Worm (Caenorhabditis elegans) whole organism, young adult: Measurements from ENCODE around the gene wrt-5.

Source experiments
- B0019.2 ChIP-seq: fragments of 200-800 bp; sonication (Bioruptor generic); conservative IDR thresholded peaks from 2 replicates; pipeline ENCODE4 v1.3.6; 2022; ENCODE audit warnings: missing genetic modification reagents, missing genetic modification characterization, missing compliant biosample characterization
- B0336.3 ChIP-seq: fragments of 200-800 bp; sonication (Bioruptor generic); IDR thresholded peaks from 2 replicates; pipeline ENCODE4 v1.3.6; 2022; ENCODE audit warnings: missing genetic modification characterization, missing compliant biosample characterization
- F23B12.7 ChIP-seq: sonication (generic microtip); optimal IDR thresholded peaks from 2 replicates; lab custom pipeline; 2017; ENCODE audit warnings: missing genetic modification characterization, mild to moderate bottlenecking, missing compliant biosample characterization, antibody characterized with exemption, moderate library complexity; ENCODE audit not compliant: insufficient read depth
- F57A8.1 ChIP-seq: fragments of 200-800 bp; sonication (Bioruptor generic); optimal IDR thresholded peaks from 2 replicates; lab custom pipeline; 2018; ENCODE audit warnings: mild to moderate bottlenecking, missing genetic modification characterization, moderate library complexity, missing compliant biosample characterization
- F57C9.4 ChIP-seq: sonication (generic microtip); optimal IDR thresholded peaks from 2 replicates; lab custom pipeline; 2017; ENCODE audit warnings: mild to moderate bottlenecking, missing genetic modification characterization, missing compliant biosample characterization
- K11D2.4 ChIP-seq: fragments of 200-800 bp; sonication (Bioruptor generic); IDR thresholded peaks from 2 replicates; pipeline ENCODE4 v1.3.6; 2022; ENCODE audit warnings: missing genetic modification reagents, missing genetic modification characterization, missing compliant biosample characterization
- T26A5.8 ChIP-seq: sonication (generic microtip); optimal IDR thresholded peaks from 2 replicates; lab custom pipeline; 2016; ENCODE audit warnings: missing genetic modification characterization, missing compliant biosample characterization
- Y56A3A.18 ChIP-seq: fragments of 200-800 bp; sonication (Bioruptor generic); IDR thresholded peaks from 2 replicates; pipeline ENCODE4 v1.3.6; 2022; ENCODE audit warnings: missing genetic modification reagents, missing genetic modification characterization, missing compliant biosample characterization
- Y79H2A.3 ChIP-seq: fragments of 200-800 bp; sonication (Bioruptor generic); conservative IDR thresholded peaks from 2 replicates; pipeline ENCODE4 v1.3.6; 2022; ENCODE audit warnings: missing genetic modification reagents, missing genetic modification characterization, missing compliant biosample characterization
- Y95B8A.8 ChIP-seq: fragments of 200-800 bp; sonication (Bioruptor generic); IDR thresholded peaks from 2 replicates; pipeline ENCODE4 v1.3.6; 2022; ENCODE audit warnings: missing genetic modification reagents, missing genetic modification characterization, missing compliant biosample characterization
- akir-1 ChIP-seq: fragments of 200-800 bp; sonication (Bioruptor generic); optimal IDR thresholded peaks from 2 replicates; lab custom pipeline; 2018; ENCODE audit warnings: mild to moderate bottlenecking, missing genetic modification characterization, moderate library complexity, missing compliant biosample characterization
- aptf-2 ChIP-seq: fragments of 200-800 bp; sonication (Bioruptor generic); conservative IDR thresholded peaks from 2 replicates; pipeline ENCODE4 v1.3.6; 2022; ENCODE audit warnings: missing genetic modification reagents, missing genetic modification characterization, missing compliant biosample characterization
- bed-1 ChIP-seq: fragments of 200-800 bp; sonication (Bioruptor generic); IDR thresholded peaks from 2 replicates; pipeline ENCODE4 v1.3.6; 2022; ENCODE audit warnings: missing genetic modification reagents, missing genetic modification characterization, missing compliant biosample characterization
- ceh-27 ChIP-seq: fragments of 200-800 bp; sonication (Bioruptor generic); optimal IDR thresholded peaks from 2 replicates; lab custom pipeline; 2018; ENCODE audit warnings: mild to moderate bottlenecking, missing genetic modification characterization, moderate library complexity, missing compliant biosample characterization
- ceh-79 ChIP-seq: sonication (generic microtip); optimal IDR thresholded peaks from 2 replicates; lab custom pipeline; 2017; ENCODE audit warnings: mild to moderate bottlenecking, missing genetic modification characterization, missing compliant biosample characterization
- ceh-91 ChIP-seq: fragments of 200-800 bp; sonication (Bioruptor generic); IDR thresholded peaks from 2 replicates; pipeline ENCODE4 v1.3.6; 2022; ENCODE audit warnings: missing genetic modification reagents, missing genetic modification characterization, missing compliant biosample characterization
- chd-7 ChIP-seq: sonication (generic microtip); optimal IDR thresholded peaks from 2 replicates; lab custom pipeline; 2016; ENCODE audit warnings: mild to moderate bottlenecking, missing genetic modification characterization, moderate library complexity, missing compliant biosample characterization
- efl-1 ChIP-seq: fragments of 150-350 bp; optimal IDR thresholded peaks from 2 replicates; lab custom pipeline; 2014; ENCODE audit warnings: missing biosample characterization, missing genetic modification reagents, missing genetic modification characterization
- egrh-3 ChIP-seq: fragments of 200-800 bp; sonication (Bioruptor generic); IDR thresholded peaks from 2 replicates; pipeline ENCODE4 v1.3.6; 2022; ENCODE audit warnings: missing genetic modification reagents, missing genetic modification characterization, missing compliant biosample characterization
- ekl-4 ChIP-seq: fragments of 200-800 bp; sonication (Bioruptor generic); IDR thresholded peaks from 2 replicates; pipeline ENCODE4 v1.3.6; 2022; ENCODE audit warnings: missing genetic modification reagents, missing genetic modification characterization, missing compliant biosample characterization
- ets-4 ChIP-seq: fragments of 200-800 bp; sonication (Bioruptor generic); optimal IDR thresholded peaks from 2 replicates; lab custom pipeline; 2018; ENCODE audit warnings: mild to moderate bottlenecking, missing genetic modification characterization, missing compliant biosample characterization
- gei-17 ChIP-seq: fragments of 200-800 bp; sonication (Bioruptor generic); optimal IDR thresholded peaks from 2 replicates; lab custom pipeline; 2018; ENCODE audit warnings: mild to moderate bottlenecking, missing genetic modification characterization, missing compliant biosample characterization
- hlh-12 ChIP-seq: sonication (generic microtip); optimal IDR thresholded peaks from 2 replicates; lab custom pipeline; 2016; ENCODE audit warnings: missing genetic modification characterization, missing compliant biosample characterization
- hlh-26 ChIP-seq: fragments of 200-800 bp; sonication (Bioruptor generic); conservative IDR thresholded peaks from 2 replicates; pipeline ENCODE4 v1.3.6; 2022; ENCODE audit warnings: missing genetic modification reagents, missing genetic modification characterization, missing compliant biosample characterization
- lin-35 ChIP-seq, 3 experiments: fragments of 150-350 bp in 2 of 3; sonication (generic microtip) in 1 of 3; optimal IDR thresholded peaks; 2 replicates each; lab custom pipeline; 2014 to 2018; ENCODE audit warnings: missing biosample characterization in 3 of 3, missing genetic modification characterization in 3 of 3, missing genetic modification reagents in 3 of 3
- lsl-1 ChIP-seq: fragments of 200-800 bp; sonication (Bioruptor generic); optimal IDR thresholded peaks from 2 replicates; lab custom pipeline; 2018; ENCODE audit warnings: mild to moderate bottlenecking, missing genetic modification characterization, moderate library complexity, missing compliant biosample characterization
- lsy-27 ChIP-seq: sonication (generic microtip); optimal IDR thresholded peaks from 2 replicates; lab custom pipeline; 2017; ENCODE audit warnings: missing genetic modification characterization, mild to moderate bottlenecking, missing compliant biosample characterization, antibody characterized with exemption, missing genotype, borderline replicate concordance; ENCODE audit not compliant: insufficient read depth
- mcd-1 ChIP-seq: fragments of 200-800 bp; sonication (Bioruptor generic); IDR thresholded peaks from 2 replicates; pipeline ENCODE4 v1.3.6; 2022; ENCODE audit warnings: missing genetic modification reagents, missing genetic modification characterization, missing compliant biosample characterization
- nfya-1 ChIP-seq: sonication (generic microtip); optimal IDR thresholded peaks from 2 replicates; lab custom pipeline; 2017; ENCODE audit warnings: antibody characterized with exemption, missing compliant biosample characterization, missing genetic modification characterization, borderline replicate concordance; ENCODE audit not compliant: insufficient read depth
- nhr-27 ChIP-seq: fragments of 200-800 bp; sonication (Bioruptor generic); optimal IDR thresholded peaks from 2 replicates; lab custom pipeline; 2018; ENCODE audit warnings: mild to moderate bottlenecking, missing genetic modification characterization, moderate library complexity, missing compliant biosample characterization
- pbrm-1 ChIP-seq: fragments of 200-800 bp; sonication (Bioruptor generic); IDR thresholded peaks from 2 replicates; pipeline ENCODE4 v1.3.6; 2022; ENCODE audit warnings: missing genetic modification reagents, missing genetic modification characterization, missing compliant biosample characterization
- rcor-1 ChIP-seq: fragments of 200-800 bp; sonication (Bioruptor generic); IDR thresholded peaks from 2 replicates; pipeline ENCODE4 v1.3.6; 2022; ENCODE audit warnings: missing genetic modification reagents, missing genetic modification characterization, missing compliant biosample characterization
- rec-8 ChIP-seq, 2 experiments: sonication (generic microtip); optimal IDR thresholded peaks; 2 replicates each; lab custom pipeline; 2016; ENCODE audit warnings: mild to moderate bottlenecking in 2 of 2, missing genetic modification characterization in 2 of 2, missing genetic modification reagents in 2 of 2, missing genotype in 2 of 2, missing biosample characterization in 1 of 2, missing compliant biosample characterization in 1 of 2, moderate library complexity in 1 of 2
- repo-1 ChIP-seq: sonication (generic microtip); optimal IDR thresholded peaks from 2 replicates; lab custom pipeline; 2017; ENCODE audit warnings: mild to moderate bottlenecking, missing genetic modification characterization, missing compliant biosample characterization
- snpc-1.1 ChIP-seq: sonication (generic microtip); optimal IDR thresholded peaks from 2 replicates; lab custom pipeline; 2017; ENCODE audit warnings: missing genetic modification characterization, mild to moderate bottlenecking, missing compliant biosample characterization, antibody characterized with exemption, moderate library complexity, missing genotype, missing genetic modification reagents; ENCODE audit not compliant: insufficient read depth
- snpc-3.4 ChIP-seq: sonication (generic microtip); optimal IDR thresholded peaks from 2 replicates; lab custom pipeline; 2017; ENCODE audit warnings: missing genetic modification characterization, mild to moderate bottlenecking, missing compliant biosample characterization, antibody characterized with exemption, moderate library complexity, missing genotype, missing genetic modification reagents
- sptf-2 ChIP-seq: fragments of 200-800 bp; sonication (Bioruptor generic); optimal IDR thresholded peaks from 2 replicates; lab custom pipeline; 2018; ENCODE audit warnings: mild to moderate bottlenecking, missing genetic modification characterization, missing compliant biosample characterization
- tlf-1 ChIP-seq: fragments of 200-800 bp; sonication (Bioruptor generic); optimal IDR thresholded peaks from 2 replicates; lab custom pipeline; 2018; ENCODE audit warnings: mild to moderate bottlenecking, missing genetic modification characterization, missing compliant biosample characterization
- zfh-2 ChIP-seq: fragments of 200-800 bp; sonication (Bioruptor generic); conservative IDR thresholded peaks from 2 replicates; pipeline ENCODE4 v1.3.6; 2022; ENCODE audit warnings: missing genetic modification reagents, missing genetic modification characterization, missing compliant biosample characterization
- ztf-26 ChIP-seq: sonication (generic microtip); optimal IDR thresholded peaks from 2 replicates; lab custom pipeline; 2017; ENCODE audit warnings: missing genetic modification characterization, missing compliant biosample characterization
- ztf-6 ChIP-seq: fragments of 200-800 bp; sonication (Bioruptor generic); IDR thresholded peaks from 2 replicates; pipeline ENCODE4 v1.3.6; 2022; ENCODE audit warnings: missing genetic modification reagents, missing genetic modification characterization, missing compliant biosample characterization

The wrt-5 gene

ce11 chrIV:4078901-4079300 lies 27.5 kb upstream of the wrt-5 start, which contains the start of gene C35B1.8:
Gene C35B1.8, minus strand, starts transcription at chrIV:4079001.
- TF ChIP-seq ztf-6 (GFP tag; lab: Robert Waterston, UW) (no peak), ceh-91 (GFP tag; lab: Robert Waterston, UW) (no peak), ceh-27 (GFP tag; lab: Kevin White, UChicago) (no peak), K11D2.4 (GFP tag; lab: Robert Waterston, UW) (no peak), B0019.2 (GFP tag; lab: Robert Waterston, UW) (no peak), snpc-1.1 (tag; lab: Kevin White, UChicago) (no peak), repo-1 (tag; lab: Kevin White, UChicago) (no peak), lsy-27 (tag; lab: Kevin White, UChicago) (no peak), Y79H2A.3 (GFP tag; lab: Robert Waterston, UW) (no peak), hlh-26 (GFP tag; lab: Robert Waterston, UW) (no peak), rcor-1 (GFP tag; lab: Robert Waterston, UW) (no peak)

ce11 chrIV:4076690-4077295 lies 25.4 kb upstream of the wrt-5 start:
- TF ChIP-seq sptf-2 (GFP tag; lab: Kevin White, UChicago) = peak; percentile 38
- no peak for TF ChIP-seq efl-1 (GFP tag; lab: Kevin White, UChicago)
- peak; percentile 9; the same call in 1 of the 2 replicates for TF ChIP-seq ceh-91 (GFP tag; lab: Robert Waterston, UW)
- peak; percentile 96 for TF ChIP-seq egrh-3
- TF ChIP-seq zfh-2 (GFP tag; lab: Robert Waterston, UW) = peak; percentile 71
- no peak for TF ChIP-seq tlf-1 (GFP tag; lab: Kevin White, UChicago)
- TF ChIP-seq snpc-3.4 (tag; lab: Kevin White, UChicago) = no peak
- TF ChIP-seq chd-7 (tag; lab: Kevin White, UChicago) = no peak
- no peak for TF ChIP-seq ztf-26 (tag; lab: Kevin White, UChicago)
- peak; percentile 9 for TF ChIP-seq F57A8.1 (GFP tag; lab: Kevin White, UChicago)
- no peak for TF ChIP-seq lsy-27 (tag; lab: Kevin White, UChicago)
- TF ChIP-seq, all 124 proteins: peak for 5

- TF ChIP-seq F57C9.4 (tag; lab: Kevin White, UChicago) = no peak
- no peak for TF ChIP-seq Y95B8A.8 (GFP tag; lab: Robert Waterston, UW)
- TF ChIP-seq F23B12.7 (tag; lab: Kevin White, UChicago) = no peak
- TF ChIP-seq nhr-27 (tag; lab: Kevin White, UChicago) = no peak
- TF ChIP-seq F57A8.1 (GFP tag; lab: Kevin White, UChicago) = no peak
- no peak for TF ChIP-seq B0336.3 (GFP tag; lab: Robert Waterston, UW)
- TF ChIP-seq nfya-1 (tag; lab: Kevin White, UChicago) = no peak
- TF ChIP-seq mcd-1 (GFP tag; lab: Robert Waterston, UW) = no peak
- no peak for TF ChIP-seq ztf-6 (GFP tag; lab: Robert Waterston, UW)
- TF ChIP-seq ets-4 (GFP tag; lab: Kevin White, UChicago) = no peak
- TF ChIP-seq ceh-91 (GFP tag; lab: Robert Waterston, UW) = no peak
- TF ChIP-seq lsl-1 (GFP tag; lab: Kevin White, UChicago) = no peak
These were observed 23.2 kb upstream of the wrt-5 start, which contains the start of gene W03D2.9 for ce11 chrIV:4074610-4075009. Gene W03D2.9, minus strand, starts transcription at chrIV:4074710.

ce11 chrIV:4072027-4072426 lies 20.6 kb upstream of the wrt-5 start, which contains the start of gene pqn-75:
Gene pqn-75, plus strand, starts transcription at chrIV:4072327.
- TF ChIP-seq T26A5.8 (tag; lab: Kevin White, UChicago) = no peak
- TF ChIP-seq Y56A3A.18 (GFP tag; lab: Robert Waterston, UW) = no peak
- TF ChIP-seq rec-8 (tag; optimal IDR thresholded peaks at IDR 0.05; lab: Kevin White, UChicago) = no peak
- TF ChIP-seq F23B12.7 (tag; lab: Kevin White, UChicago) = no peak
- no peak for TF ChIP-seq ceh-79 (tag; lab: Kevin White, UChicago)
- no peak for TF ChIP-seq ekl-4 (GFP tag; lab: Robert Waterston, UW)
- no peak for TF ChIP-seq lin-35 (GFP tag; optimal IDR thresholded peaks at IDR 0.05; lab: Kevin White, UChicago)
- TF ChIP-seq pbrm-1 = no peak
- TF ChIP-seq hlh-12 (tag; lab: Kevin White, UChicago) = no peak
- TF ChIP-seq akir-1 (GFP tag; lab: Kevin White, UChicago) = no peak
- no peak for TF ChIP-seq gei-17
- no peak for TF ChIP-seq aptf-2 (GFP tag; lab: Robert Waterston, UW)
- no peak for TF ChIP-seq bed-1 (GFP tag; lab: Robert Waterston, UW)
